Worm (Caenorhabditis elegans) whole organism, L1 larva: ENCODE measurements around the gene pie-1.

Source experiments
- efl-1 ChIP-seq, 4 experiments: fragments of 150-350 bp; optimal IDR thresholded peaks in 3 of 4; peaks in 1 of 4; 1 replicate in 1 of 4; 2 replicates in 3 of 4; lab custom pipeline; 2014; ENCODE audit warnings: missing biosample characterization in 2 of 4, missing genetic modification characterization in 2 of 4, missing genetic modification reagents in 2 of 4
- egl-13 ChIP-seq: sonication (generic microtip); optimal IDR thresholded peaks from 2 replicates; lab custom pipeline; 2016; ENCODE audit warnings: missing genotype, missing genetic modification reagents, missing genetic modification characterization, missing compliant biosample characterization
- ets-5 ChIP-seq: fragments of 200-800 bp; sonication (Bioruptor generic); IDR thresholded peaks from 2 replicates; pipeline ENCODE4 v1.3.6; 2022; ENCODE audit warnings: missing genetic modification characterization, missing compliant biosample characterization
- fkh-10 ChIP-seq: sonication (generic microtip); optimal IDR thresholded peaks from 2 replicates; lab custom pipeline; 2017; ENCODE audit warnings: missing biosample characterization, missing genetic modification reagents, missing genetic modification characterization
- grh-1 ChIP-seq: fragments of 200-800 bp; sonication (Bioruptor generic); IDR thresholded peaks from 2 replicates; pipeline ENCODE4 v1.3.6; 2022; ENCODE audit warnings: missing genetic modification reagents, missing genetic modification characterization, missing compliant biosample characterization
- isw-1 ChIP-seq: fragments of 200-800 bp; sonication (Bioruptor generic); IDR thresholded peaks from 2 replicates; pipeline ENCODE4 v1.3.6; 2022; ENCODE audit warnings: missing genetic modification characterization, missing compliant biosample characterization
- nhr-11 ChIP-seq: fragments of 150-350 bp; optimal IDR thresholded peaks from 2 replicates; lab custom pipeline; 2014; ENCODE audit warnings: missing biosample characterization, missing genetic modification characterization
- nhr-76 ChIP-seq: sonication (generic microtip); optimal IDR thresholded peaks from 2 replicates; lab custom pipeline; 2017; ENCODE audit warnings: missing biosample characterization, missing genetic modification characterization
- nhr-77 ChIP-seq: fragments of 150-350 bp; optimal IDR thresholded peaks from 2 replicates; lab custom pipeline; 2014; ENCODE audit warnings: missing biosample characterization, missing genetic modification characterization
- skn-1 ChIP-seq: fragments of 150-350 bp; optimal IDR thresholded peaks from 2 replicates; lab custom pipeline; 2014; ENCODE audit warnings: missing biosample characterization, missing genetic modification characterization
- tbx-2 ChIP-seq: sonication (generic microtip); optimal IDR thresholded peaks from 2 replicates; lab custom pipeline; 2016; ENCODE audit warnings: missing genetic modification characterization, missing compliant biosample characterization
- unc-62 ChIP-seq: fragments of 150-350 bp; optimal IDR thresholded peaks from 2 replicates; lab custom pipeline; 2014; ENCODE audit warnings: missing biosample characterization, missing genetic modification reagents, missing genetic modification characterization
- vab-15 ChIP-seq: sonication (generic microtip); optimal IDR thresholded peaks from 2 replicates; lab custom pipeline; 2017; ENCODE audit warnings: missing genotype, mild to moderate bottlenecking, missing genetic modification characterization, missing compliant biosample characterization
- ztf-11 ChIP-seq, 2 experiments: sonication (generic microtip); optimal IDR thresholded peaks; 2 replicates each; lab custom pipeline; 2016 to 2017; ENCODE audit warnings: missing genetic modification characterization in 2 of 2, missing biosample characterization in 1 of 2, missing compliant biosample characterization in 1 of 2

- TF ChIP-seq fkh-10 (GFP tag; lab: Kevin White, UChicago): no peak
- TF ChIP-seq egl-13: no peak
- TF ChIP-seq ztf-11 (tag; optimal IDR thresholded peaks at IDR 0.05; lab: Kevin White, UChicago): no peak
- no peak for TF ChIP-seq nhr-76 (tag; lab: Kevin White, UChicago)
- no peak for TF ChIP-seq isw-1
- no peak for TF ChIP-seq unc-62 (GFP tag; lab: Kevin White, UChicago)
- no peak for TF ChIP-seq grh-1
- no peak for TF ChIP-seq skn-1 (tag; lab: Kevin White, UChicago)
- no peak for TF ChIP-seq ets-5 (GFP tag; lab: Robert Waterston, UW)
- TF ChIP-seq nhr-77: no peak
- TF ChIP-seq efl-1 (optimal IDR thresholded peaks at IDR 0.05; lab: Kevin White, UChicago): no peak
- TF ChIP-seq efl-1 (GFP tag; optimal IDR thresholded peaks at IDR 0.05 in 1 of 2; lab: Kevin White, UChicago): no peak
- no peak for TF ChIP-seq tbx-2 (tag; lab: Kevin White, UChicago)
- TF ChIP-seq nhr-11 (tag; lab: Kevin White, UChicago): no peak
- TF ChIP-seq vab-15: no peak
Measured at ce11 chrIII:12443880-12444279, 17.2 kb downstream of the pie-1 start.
